Worm (Caenorhabditis elegans): ENCODE results near the gene clec-76.

The clec-76 gene

DNA sequence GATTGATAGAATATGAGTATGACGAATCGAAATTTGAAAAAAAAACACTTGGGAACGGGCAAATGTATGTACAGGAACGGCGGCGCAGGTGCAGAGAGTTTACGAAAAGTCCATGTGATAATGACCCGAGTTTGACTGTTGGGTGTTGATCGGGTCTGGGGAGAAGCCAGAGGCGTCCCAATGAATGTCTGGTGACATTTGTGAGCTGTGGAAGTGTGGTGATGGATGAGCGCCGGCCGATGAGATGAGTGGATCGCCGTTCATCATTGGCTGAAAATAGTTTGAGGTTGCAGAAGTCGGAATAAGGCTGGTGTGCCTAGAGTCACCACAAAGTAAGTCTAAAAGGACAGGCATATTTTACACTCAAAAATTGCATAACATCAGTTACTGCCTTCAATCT lies 50.6 kb downstream of the clec-76 start:
- TF ChIP-seq ahr-1 (tag; optimal IDR thresholded peaks at IDR 0.05) (no peak), pha-2 (tag; optimal IDR thresholded peaks at IDR 0.05) (no peak), F13H6.1 (tag; optimal IDR thresholded peaks at IDR 0.05) (no peak), ttx-3 (tag; optimal IDR thresholded peaks at IDR 0.05) (no peak), C38D4.7 (GFP tag; optimal IDR thresholded peaks at IDR 0.05) (no peak), unc-86 (tag; optimal IDR thresholded peaks at IDR 0.05) (no peak), hlh-13 (GFP tag; optimal IDR thresholded peaks at IDR 0.05) (no peak), pqm-1 (tag; optimal IDR thresholded peaks at IDR 0.05) (no peak), ceh-24 (tag; optimal IDR thresholded peaks at IDR 0.05) (no peak), fkh-6 (tag; optimal IDR thresholded peaks at IDR 0.05) (no peak)

DNA sequence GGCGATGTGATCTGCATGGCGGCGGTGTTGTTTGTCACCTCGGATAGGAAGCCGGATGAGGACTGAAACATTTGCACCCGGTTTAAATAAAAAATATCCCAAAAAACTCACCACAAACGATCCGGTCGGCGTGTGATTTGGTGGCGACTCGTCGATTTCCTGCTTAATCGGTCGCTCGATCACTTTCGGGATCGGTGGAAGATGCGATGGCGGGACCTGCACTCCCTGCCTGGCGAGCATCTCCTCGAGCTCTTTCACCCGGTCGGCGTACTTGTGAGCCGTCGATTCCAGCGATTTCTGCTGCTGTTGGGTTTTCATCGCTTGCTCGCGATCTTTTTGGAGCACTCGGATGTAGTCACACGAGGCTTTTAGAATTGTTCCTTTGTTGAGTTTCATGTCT lies 51.7 kb downstream of the clec-76 start:
- TF ChIP-seq Y22D7AL.16 (tag; optimal IDR thresholded peaks at IDR 0.05) (no peak), K02D7.2 (tag; optimal IDR thresholded peaks at IDR 0.05) (no peak), pha-4 (tag; optimal IDR thresholded peaks at IDR 0.05) (no peak), C08G9.2 (tag; optimal IDR thresholded peaks at IDR 0.05) (no peak), hlh-30 (tag; optimal IDR thresholded peaks at IDR 0.05; ENCODE audit: insufficient read depth) (no peak), fkh-10 (GFP tag; optimal IDR thresholded peaks at IDR 0.05) (no peak), pax-1 (tag; optimal IDR thresholded peaks at IDR 0.05) (no peak), che-1 (tag; optimal IDR thresholded peaks at IDR 0.05) (no peak), unc-86 (tag; optimal IDR thresholded peaks at IDR 0.05) (no peak), ceh-18 (tag; optimal IDR thresholded peaks at IDR 0.05) (no peak), C38D4.7 (GFP tag; optimal IDR thresholded peaks at IDR 0.05) (no peak), ref-2 (tag; optimal IDR thresholded peaks at IDR 0.05) (no peak), ceh-48 (tag; optimal IDR thresholded peaks at IDR 0.05) (no peak), pros-1 (tag; optimal IDR thresholded peaks at IDR 0.05) (no peak), ceh-30 (tag; optimal IDR thresholded peaks at IDR 0.05) (no peak), lin-11 (tag; optimal IDR thresholded peaks at IDR 0.05) (no peak), rnt-1 (tag; optimal IDR thresholded peaks at IDR 0.05) (no peak)
